Fruit fly (Drosophila melanogaster): ENCODE results near the gene Taf10b.
A peak's percentile ranks its signal among the peaks of the same experiment; 100 is the strongest.

Taf10b gene

DNA sequence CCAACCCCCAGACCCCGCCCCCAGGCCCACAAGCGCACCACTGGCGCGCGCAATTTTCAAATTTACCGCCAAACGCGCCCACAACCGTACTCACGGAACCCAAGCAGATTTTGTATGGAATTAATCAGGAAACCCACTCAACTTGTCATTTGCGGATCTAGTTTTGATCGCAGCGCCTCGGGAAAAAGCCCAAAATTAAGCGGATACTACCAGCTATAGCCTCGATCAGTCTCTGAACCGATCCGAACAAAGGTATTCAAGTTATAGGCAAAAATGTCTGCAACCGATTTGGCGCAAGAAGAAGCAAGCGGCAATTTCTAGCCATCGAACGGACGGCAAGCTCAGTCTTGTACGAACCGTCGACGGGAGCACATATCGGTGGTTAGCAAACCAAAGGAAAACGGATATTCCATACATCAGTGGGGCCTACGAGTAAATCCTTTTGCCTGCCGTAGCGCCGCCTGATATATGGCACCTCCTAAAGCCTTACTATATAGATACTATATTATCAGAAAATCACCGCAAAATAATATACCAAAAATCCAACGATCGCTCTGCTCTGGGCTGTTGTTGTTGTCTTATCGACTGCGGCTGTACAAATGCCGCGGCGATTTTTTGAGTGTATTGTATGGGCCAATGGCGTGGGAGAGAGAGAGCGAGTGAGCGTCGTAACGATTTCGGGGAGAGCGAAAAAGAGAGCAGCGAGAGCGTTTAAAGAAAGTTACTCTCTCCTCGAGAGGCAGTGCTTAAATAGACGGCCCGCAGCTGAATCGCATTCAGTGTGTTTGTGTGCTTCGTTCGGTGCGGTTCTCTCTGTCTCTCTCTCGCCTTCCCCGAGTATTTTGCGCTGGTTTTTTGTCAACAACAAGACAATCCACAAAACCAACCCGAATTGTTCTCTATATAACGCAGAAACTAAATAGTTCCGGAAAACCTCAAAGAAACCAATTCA, 14.9 kb downstream of the Taf10b start, which contains the start of gene Pgk (continued):
- TF ChIP-seq CG3281 (GFP tag; optimal IDR thresholded peaks at IDR 0.05) (peak; percentile 74), GATAe (GFP tag; conservative IDR thresholded peaks at IDR 0.05) (no peak), CG13123 (GFP tag; optimal IDR thresholded peaks at IDR 0.05) (no peak), CG11723 (GFP tag; optimal IDR thresholded peaks at IDR 0.05) (peak; percentile 54), Lpt (GFP tag; optimal IDR thresholded peaks at IDR 0.05) (peak; percentile 49), seq (GFP tag; IDR thresholded peaks at IDR 0.05) (no peak), cas (GFP tag; IDR thresholded peaks at IDR 0.05) (no peak), zfh2 (GFP tag; optimal IDR thresholded peaks at IDR 0.05) (no peak), Doc2 (GFP tag; IDR thresholded peaks at IDR 0.05) (no peak), bcd (GFP tag; optimal IDR thresholded peaks at IDR 0.05) (no peak), CG9437 (GFP tag; optimal IDR thresholded peaks at IDR 0.05) (peak; percentile 30), klu (GFP tag; IDR thresholded peaks at IDR 0.05) (no peak), gce (GFP tag; IDR thresholded peaks at IDR 0.05) (no peak), PHDP (tag; optimal IDR thresholded peaks at IDR 0.05) (peak; percentile 54), CG10565 (GFP tag; optimal IDR thresholded peaks at IDR 0.05) (no peak), CG2129 (GFP tag; IDR thresholded peaks at IDR 0.05; ENCODE audit: partially characterized antibody) (no peak), CG12155 (GFP tag; optimal IDR thresholded peaks at IDR 0.05) (peak; percentile 1), Sry-δ (GFP tag; optimal IDR thresholded peaks at IDR 0.05) (no peak), CG13424 (tag; optimal IDR thresholded peaks at IDR 0.05) (peak; percentile 52), br (optimal IDR thresholded peaks at IDR 0.05) (no peak), CG7556 (GFP tag; optimal IDR thresholded peaks at IDR 0.05) (peak; percentile 41), da (GFP tag; optimal IDR thresholded peaks at IDR 0.05) (no peak), hth (optimal IDR thresholded peaks at IDR 0.05) (no peak), CG10462 (GFP tag; optimal IDR thresholded peaks at IDR 0.05) (no peak), ind (GFP tag; optimal IDR thresholded peaks at IDR 0.05) (no peak), CG30020 (tag; optimal IDR thresholded peaks at IDR 0.05) (no peak), CG14710 (tag; optimal IDR thresholded peaks at IDR 0.05) (peak; percentile 25), aop (GFP tag; IDR thresholded peaks at IDR 0.05) (no peak), scrt (GFP tag; optimal IDR thresholded peaks at IDR 0.05) (peak; percentile 61), yki (optimal IDR thresholded peaks at IDR 0.05) (peak; percentile 100), ftz-f1 (GFP tag; optimal IDR thresholded peaks at IDR 0.05) (no peak), eyg (GFP tag; optimal IDR thresholded peaks at IDR 0.05) (peak; percentile 28), CG30403 (GFP tag; optimal IDR thresholded peaks at IDR 0.05) (no peak), CG4328 (GFP tag; optimal IDR thresholded peaks at IDR 0.05) (peak; percentile 70), dmrt11E (tag; optimal IDR thresholded peaks at IDR 0.05) (peak; percentile 6), CG10366 (GFP tag; IDR thresholded peaks at IDR 0.05) (no peak), CG2120 (GFP tag; optimal IDR thresholded peaks at IDR 0.05) (peak; percentile 61), CG9932 (GFP tag; IDR thresholded peaks at IDR 0.05) (no peak), Ada2b (GFP tag; IDR thresholded peaks at IDR 0.05) (no peak), ato (GFP tag; IDR thresholded peaks at IDR 0.05; ENCODE audit: partially characterized antibody) (no peak), CG12744 (GFP tag; optimal IDR thresholded peaks at IDR 0.05) (no peak), Meics (GFP tag; optimal IDR thresholded peaks at IDR 0.05) (peak; percentile 10), Hr3 (GFP tag; optimal IDR thresholded peaks at IDR 0.05) (no peak), lmd (GFP tag; IDR thresholded peaks at IDR 0.05) (no peak), crc (GFP tag; optimal IDR thresholded peaks at IDR 0.05) (no peak), CG7987 (GFP tag; optimal IDR thresholded peaks at IDR 0.05) (peak; percentile 31), sima (GFP tag; optimal IDR thresholded peaks at IDR 0.05) (no peak), CG18599 (GFP tag; optimal IDR thresholded peaks at IDR 0.05) (peak; percentile 49), Deaf1 (tag; optimal IDR thresholded peaks at IDR 0.05) (peak; percentile 63), Stat92E (GFP tag; optimal IDR thresholded peaks at IDR 0.05) (peak in 1 of 3 experiments; percentile 5)

Data from whole organism, embryonic.